Worm (Caenorhabditis elegans) whole organism, L2 larva: ENCODE results near the gene C12D12.1.

Source experiments
- C34F6.9 ChIP-seq: fragments of 150-350 bp; optimal IDR thresholded peaks from 2 replicates; lab custom pipeline; 2014; ENCODE audit warnings: missing biosample characterization, missing genetic modification characterization
- F13H6.1 ChIP-seq: sonication (generic microtip); optimal IDR thresholded peaks from 2 replicates; lab custom pipeline; 2016; ENCODE audit warnings: missing genetic modification characterization, missing compliant biosample characterization
- R02D3.7 ChIP-seq: fragments of 150-350 bp; optimal IDR thresholded peaks from 2 replicates; lab custom pipeline; 2014; ENCODE audit warnings: missing biosample characterization, missing genetic modification characterization
- Y55F3AM.14 ChIP-seq: fragments of 200-800 bp; sonication (Bioruptor generic); optimal IDR thresholded peaks from 2 replicates; lab custom pipeline; 2018; ENCODE audit warnings: mild to moderate bottlenecking, missing genetic modification characterization, missing compliant biosample characterization
- alr-1 ChIP-seq: fragments of 150-350 bp; optimal IDR thresholded peaks from 2 replicates; lab custom pipeline; 2014; ENCODE audit warnings: missing biosample characterization, missing genetic modification characterization
- aly-2 ChIP-seq: fragments of 150-350 bp; optimal IDR thresholded peaks from 2 replicates; lab custom pipeline; 2014; ENCODE audit warnings: missing biosample characterization, missing genetic modification characterization
- ama-1 ChIP-seq: fragments of 150-350 bp; optimal IDR thresholded peaks from 2 replicates; lab custom pipeline; 2018; ENCODE audit warnings: inconsistent platforms
- ceh-16 ChIP-seq: fragments of 150-350 bp; optimal IDR thresholded peaks from 2 replicates; lab custom pipeline; 2014; ENCODE audit warnings: missing biosample characterization, missing genetic modification characterization
- ceh-82 ChIP-seq: fragments of 150-350 bp; optimal IDR thresholded peaks from 2 replicates; lab custom pipeline; 2014; ENCODE audit warnings: missing biosample characterization, missing genetic modification characterization
- crh-2 ChIP-seq: sonication (generic microtip); optimal IDR thresholded peaks from 2 replicates; lab custom pipeline; 2017; ENCODE audit warnings: missing biosample characterization, missing genetic modification characterization
- dmd-4 ChIP-seq: sonication (generic microtip); optimal IDR thresholded peaks from 2 replicates; lab custom pipeline; 2017; ENCODE audit warnings: missing biosample characterization, missing genetic modification characterization
- egl-27 ChIP-seq: sonication (generic microtip); optimal IDR thresholded peaks from 3 replicates; lab custom pipeline; 2017; ENCODE audit warnings: missing biosample characterization, missing genetic modification reagents, missing genetic modification characterization
- elt-1 ChIP-seq: fragments of 150-350 bp; optimal IDR thresholded peaks from 2 replicates; lab custom pipeline; 2014; ENCODE audit warnings: missing biosample characterization, missing genetic modification characterization
- elt-3 ChIP-seq: sonication (generic microtip); optimal IDR thresholded peaks from 2 replicates; lab custom pipeline; 2017; ENCODE audit warnings: missing biosample characterization, missing genetic modification characterization
- fos-1 ChIP-seq: fragments of 150-350 bp; optimal IDR thresholded peaks from 2 replicates; lab custom pipeline; 2014; ENCODE audit warnings: missing biosample characterization, missing genetic modification characterization
- gmeb-1 ChIP-seq: fragments of 150-350 bp; optimal IDR thresholded peaks from 2 replicates; lab custom pipeline; 2014; ENCODE audit warnings: missing biosample characterization, missing genetic modification characterization
- lin-11 ChIP-seq: fragments of 150-350 bp; sonication (generic microtip); optimal IDR thresholded peaks from 2 replicates; lab custom pipeline; 2014; ENCODE audit warnings: missing biosample characterization, missing genetic modification characterization, inconsistent platforms, mixed read lengths
- lin-39 ChIP-seq: fragments of 150-350 bp; optimal IDR thresholded peaks from 2 replicates; lab custom pipeline; 2014; ENCODE audit warnings: missing biosample characterization, missing genetic modification reagents, missing genetic modification characterization
- lsy-2 ChIP-seq, 2 experiments: fragments of 150-350 bp in 1 of 2; sonication (generic microtip) in 1 of 2; optimal IDR thresholded peaks; 2 replicates each; lab custom pipeline; 2014 to 2017; ENCODE audit warnings: missing biosample characterization in 2 of 2, missing genetic modification characterization in 2 of 2
- mbf-1 ChIP-seq: sonication (generic microtip); optimal IDR thresholded peaks from 2 replicates; lab custom pipeline; 2017; ENCODE audit warnings: missing biosample characterization, missing genetic modification characterization
- mdl-1 ChIP-seq, 2 experiments: fragments of 150-350 bp in 1 of 2; sonication (generic microtip) in 1 of 2; optimal IDR thresholded peaks; 2 replicates each; lab custom pipeline; 2017; ENCODE audit warnings: missing biosample characterization in 2 of 2, missing genetic modification characterization in 2 of 2
- nhr-10 ChIP-seq: sonication (generic microtip); optimal IDR thresholded peaks from 2 replicates; lab custom pipeline; 2017; ENCODE audit warnings: missing biosample characterization, missing genetic modification characterization
- nhr-11 ChIP-seq: fragments of 150-350 bp; optimal IDR thresholded peaks from 2 replicates; lab custom pipeline; 2014; ENCODE audit warnings: missing biosample characterization, missing genetic modification characterization
- nhr-129 ChIP-seq: fragments of 150-350 bp; optimal IDR thresholded peaks from 2 replicates; lab custom pipeline; 2014; ENCODE audit warnings: missing biosample characterization, missing genetic modification characterization
- nhr-21 ChIP-seq: fragments of 150-350 bp; optimal IDR thresholded peaks from 2 replicates; lab custom pipeline; 2014; ENCODE audit warnings: missing biosample characterization, missing genetic modification characterization
- nhr-23 ChIP-seq: fragments of 150-350 bp; optimal IDR thresholded peaks from 2 replicates; lab custom pipeline; 2014; ENCODE audit warnings: missing biosample characterization, missing genetic modification reagents, missing genetic modification characterization
- nhr-237 ChIP-seq: fragments of 150-350 bp; optimal IDR thresholded peaks from 2 replicates; lab custom pipeline; 2014; ENCODE audit warnings: missing biosample characterization, missing genetic modification characterization
- nhr-25 ChIP-seq: fragments of 150-350 bp; sonication (generic microtip); optimal IDR thresholded peaks from 3 replicates; lab custom pipeline; 2014; ENCODE audit warnings: missing biosample characterization, missing genetic modification characterization
- nhr-77 ChIP-seq: fragments of 150-350 bp; optimal IDR thresholded peaks from 2 replicates; lab custom pipeline; 2014; ENCODE audit warnings: missing biosample characterization, missing genetic modification characterization
- peb-1 ChIP-seq: fragments of 150-350 bp; optimal IDR thresholded peaks from 2 replicates; lab custom pipeline; 2014; ENCODE audit warnings: missing biosample characterization, missing genetic modification characterization
- sma-3 ChIP-seq: sonication (generic microtip); optimal IDR thresholded peaks from 2 replicates; lab custom pipeline; 2016; ENCODE audit warnings: missing genetic modification reagents, missing genetic modification characterization, missing compliant biosample characterization
- sma-9 ChIP-seq, 2 experiments: fragments of 150-350 bp in 1 of 2; sonication (generic microtip) in 1 of 2; optimal IDR thresholded peaks; 2 replicates each; lab custom pipeline; 2014 to 2016; ENCODE audit warnings: missing genetic modification characterization in 2 of 2, mild to moderate bottlenecking in 1 of 2, missing biosample characterization in 1 of 2, missing compliant biosample characterization in 1 of 2, missing genetic modification reagents in 1 of 2, moderate library complexity in 1 of 2
- unc-39 ChIP-seq: fragments of 150-350 bp; optimal IDR thresholded peaks from 2 replicates; lab custom pipeline; 2014; ENCODE audit warnings: missing biosample characterization, missing genetic modification characterization
- unc-62 ChIP-seq: fragments of 150-350 bp; optimal IDR thresholded peaks from 2 replicates; lab custom pipeline; 2014; ENCODE audit warnings: missing biosample characterization, missing genetic modification reagents, missing genetic modification characterization
- zag-1 ChIP-seq: fragments of 150-350 bp; optimal IDR thresholded peaks from 2 replicates; lab custom pipeline; 2014; ENCODE audit warnings: missing biosample characterization, missing genetic modification characterization
- ztf-1 ChIP-seq: fragments of 200-800 bp; sonication (Bioruptor generic); conservative IDR thresholded peaks from 2 replicates; pipeline ENCODE4 v1.3.6; 2022; ENCODE audit warnings: missing genetic modification characterization, missing compliant biosample characterization
- ztf-11 ChIP-seq: sonication (generic microtip); optimal IDR thresholded peaks from 2 replicates; lab custom pipeline; 2017; ENCODE audit warnings: missing biosample characterization, missing genetic modification characterization

C12D12.1 gene

ce11 chrX:3470307-3470706 is 28.7 kb upstream of the C12D12.1 start:
- no peak for TF ChIP-seq nhr-237 (tag; lab: Kevin White, UChicago)
- TF ChIP-seq nhr-129 (tag; lab: Kevin White, UChicago), result no peak
- no peak for TF ChIP-seq dmd-4 (tag; lab: Kevin White, UChicago)
- no peak for TF ChIP-seq elt-1
- no peak for TF ChIP-seq lin-11 (tag; lab: Kevin White, UChicago)
- TF ChIP-seq nhr-25 (tag; lab: Kevin White, UChicago), result no peak
- TF ChIP-seq crh-2 (tag; lab: Kevin White, UChicago), result no peak
- TF ChIP-seq nhr-77 (tag; lab: Kevin White, UChicago), result no peak
- TF ChIP-seq ztf-1 (GFP tag; lab: Robert Waterston, UW), result no peak
- TF ChIP-seq nhr-21, result no peak
- no peak for TF ChIP-seq peb-1 (tag; lab: Kevin White, UChicago)
- TF ChIP-seq aly-2 (tag; lab: Kevin White, UChicago), result no peak
- TF ChIP-seq, all 48 proteins: peak for 0

DNA sequence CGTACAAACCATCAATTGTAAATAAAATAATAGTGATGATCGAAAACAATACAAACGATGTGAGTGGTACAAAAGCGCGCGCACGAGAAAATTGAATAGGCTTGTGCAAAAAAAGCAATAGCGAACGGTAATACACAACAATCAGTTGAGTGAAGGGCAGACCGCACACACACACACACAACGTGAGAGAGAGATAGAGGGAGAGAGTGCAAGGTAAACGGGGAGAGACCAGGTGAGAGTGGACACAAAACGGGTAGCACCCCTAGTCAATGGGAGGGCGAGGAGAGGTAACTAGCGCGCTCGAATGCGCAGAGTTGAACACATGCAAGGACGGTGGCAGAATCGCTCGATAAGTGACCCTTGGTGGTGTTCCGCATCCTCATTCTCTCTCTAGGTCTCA is 26.8 kb upstream of the C12D12.1 start:
- TF ChIP-seq crh-2 (tag; lab: Kevin White, UChicago) (peak; percentile 7), sma-3 (GFP tag; lab: Kevin White, UChicago) (peak; percentile 6), ceh-16 (tag; lab: Kevin White, UChicago) (peak; percentile 52), nhr-10 (tag; lab: Kevin White, UChicago) (no peak), nhr-25 (tag; lab: Kevin White, UChicago) (peak; percentile 3), sma-9 (GFP tag; optimal IDR thresholded peaks at IDR 0.05; lab: Kevin White, UChicago) (peak; percentile 14), sma-9 (tag; optimal IDR thresholded peaks at IDR 0.05; lab: Kevin White, UChicago) (no peak), nhr-129 (tag; lab: Kevin White, UChicago) (peak; percentile 39), R02D3.7 (no peak), fos-1 (peak; percentile 70), F13H6.1 (tag; lab: Kevin White, UChicago) (peak; percentile 39)

DNA sequence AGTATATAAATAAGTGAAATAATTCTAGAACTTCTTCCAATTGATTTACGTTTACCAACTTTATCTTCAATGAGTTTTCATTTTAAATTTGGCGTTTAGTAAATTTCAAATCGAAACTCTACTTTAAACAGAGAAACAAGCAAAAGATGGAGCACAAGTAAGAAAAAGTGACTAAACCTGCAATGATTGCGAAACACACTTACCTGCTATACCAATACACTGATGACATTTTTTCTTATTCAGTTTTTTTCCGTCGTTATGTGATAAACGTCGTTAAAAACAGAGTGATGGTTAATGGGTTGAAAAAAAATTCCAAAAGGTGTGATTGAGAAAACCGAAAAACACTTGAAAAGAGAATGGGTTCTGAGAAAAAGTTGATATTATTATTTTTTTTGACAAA is 25.3 kb upstream of the C12D12.1 start:
- TF ChIP-seq fos-1 (peak; percentile 60), nhr-21 (no peak)

- no peak for TF ChIP-seq nhr-23
- no peak for TF ChIP-seq Y55F3AM.14
- TF ChIP-seq unc-62, result no peak
- TF ChIP-seq sma-3 (GFP tag; lab: Kevin White, UChicago), result no peak
- no peak for TF ChIP-seq nhr-11 (tag; lab: Kevin White, UChicago)
- no peak for TF ChIP-seq ceh-82 (tag; lab: Kevin White, UChicago)
- TF ChIP-seq elt-3, result no peak
- TF ChIP-seq zag-1, result no peak
- no peak for TF ChIP-seq nhr-10 (tag; lab: Kevin White, UChicago)
- TF ChIP-seq peb-1 (tag; lab: Kevin White, UChicago), result no peak
- no peak for TF ChIP-seq nhr-129 (tag; lab: Kevin White, UChicago)
- no peak for TF ChIP-seq egl-27 (tag; lab: Kevin White, UChicago)
- no peak for TF ChIP-seq C34F6.9
- no peak for TF ChIP-seq mbf-1 (tag; lab: Kevin White, UChicago)
- TF ChIP-seq, all 48 proteins: peak for 0
These were observed 19.1 kb upstream of the C12D12.1 start, which contains the start of gene wrt-6 for ce11 chrX:3479950-3480349. Gene wrt-6, plus strand, starts transcription at chrX:3480250.

DNA sequence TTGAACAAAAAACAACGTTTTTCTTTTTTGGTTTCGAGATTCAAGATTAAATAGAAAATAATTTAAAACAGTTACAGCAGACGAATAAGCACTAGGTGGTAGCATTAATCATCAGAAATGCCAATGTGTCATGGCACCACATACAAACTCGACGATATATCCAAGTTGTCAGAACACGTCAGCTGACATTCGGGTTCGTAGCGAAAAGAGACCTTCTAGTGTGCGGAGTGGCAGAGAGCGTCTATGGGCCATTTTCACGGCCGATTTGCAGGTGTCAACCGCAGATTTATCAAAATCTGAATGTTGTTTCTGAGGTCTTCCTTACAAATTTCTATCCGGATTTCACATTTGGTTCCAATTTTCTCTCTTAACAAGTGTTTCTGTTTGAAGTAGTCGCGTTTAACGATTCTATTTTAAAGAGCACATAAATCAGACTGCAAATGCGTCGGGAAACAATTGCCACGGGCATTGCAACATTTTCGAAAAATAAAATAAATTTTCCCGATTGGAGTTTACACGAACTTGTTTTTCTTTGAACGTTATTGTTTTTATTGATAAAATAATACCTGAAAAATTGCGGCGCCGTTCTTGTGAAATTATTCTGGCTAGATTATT is 10.9 kb upstream of the C12D12.1 start:
- TF ChIP-seq lin-11 (tag; lab: Kevin White, UChicago) (no peak), lsy-2 (tag; optimal IDR thresholded peaks at IDR 0.05; lab: Kevin White, UChicago) (no peak), sma-9 (GFP tag; optimal IDR thresholded peaks at IDR 0.05; lab: Kevin White, UChicago) (no peak), sma-9 (tag; optimal IDR thresholded peaks at IDR 0.05; lab: Kevin White, UChicago) (no peak), nhr-25 (tag; lab: Kevin White, UChicago) (no peak), ama-1 (lab: Kevin White, UChicago) (no peak), egl-27 (tag; lab: Kevin White, UChicago) (no peak)
- TF ChIP-seq, all 48 proteins: peak for 0

- TF ChIP-seq aly-2 (tag; lab: Kevin White, UChicago) (no peak), ztf-11 (no peak), gmeb-1 (tag; lab: Kevin White, UChicago) (no peak), lin-39 (no peak), elt-3 (no peak), nhr-25 (tag; lab: Kevin White, UChicago) (no peak), egl-27 (tag; lab: Kevin White, UChicago) (no peak), alr-1 (tag; lab: Kevin White, UChicago) (no peak), fos-1 (no peak), F13H6.1 (tag; lab: Kevin White, UChicago) (no peak), sma-3 (GFP tag; lab: Kevin White, UChicago) (no peak), unc-39 (tag; lab: Kevin White, UChicago) (no peak), lsy-2 (tag; optimal IDR thresholded peaks at IDR 0.05; lab: Kevin White, UChicago) (no peak), mdl-1 (tag; optimal IDR thresholded peaks at IDR 0.05; lab: Kevin White, UChicago) (no peak), unc-62 (no peak)
- TF ChIP-seq, all 48 proteins: peak for 0
These were observed 10.1 kb upstream of the C12D12.1 start, which contains the start of gene C12D12.3 for ce11 chrX:3488993-3489392. Gene C12D12.3, plus strand, starts transcription at chrX:3489293.
